Worm (Caenorhabditis elegans) whole organism, L4 larva: ENCODE results near the gene str-121.

Experiments used
- fos-1 ChIP-seq: fragments of 150-350 bp; optimal IDR thresholded peaks from 2 replicates; lab custom pipeline; 2014; ENCODE audit warnings: missing biosample characterization, missing genetic modification characterization
- lsy-2 ChIP-seq, 2 experiments: fragments of 150-350 bp in 1 of 2; sonication (generic microtip) in 1 of 2; optimal IDR thresholded peaks; 2 replicates each; lab custom pipeline; 2014 to 2017; ENCODE audit warnings: missing biosample characterization in 2 of 2, missing genetic modification characterization in 2 of 2
- mep-1 ChIP-seq: fragments of 150-350 bp; sonication (generic microtip); optimal IDR thresholded peaks from 3 replicates; lab custom pipeline; 2014; ENCODE audit warnings: missing biosample characterization, missing genetic modification characterization

- no peak for TF ChIP-seq fos-1 (tag; lab: Kevin White, UChicago)
- TF ChIP-seq lsy-2 (tag; optimal IDR thresholded peaks at IDR 0.05; lab: Kevin White, UChicago): no peak
- TF ChIP-seq mep-1: no peak
These were observed 19.9 kb downstream of the str-121 start, which contains the start of gene kin-33 for ce11 chrV:234572-234971.
